Worm (Caenorhabditis elegans) whole organism, L4/young adult: ENCODE measurements around the gene F22E5.7.

Experiments
- W03F9.2 ChIP-seq: fragments of 150-350 bp; optimal IDR thresholded peaks from 2 replicates; lab custom pipeline; 2014; ENCODE audit warnings: missing biosample characterization, missing genetic modification characterization
- dao-5 ChIP-seq: sonication (generic microtip); optimal IDR thresholded peaks from 2 replicates; lab custom pipeline; 2016; ENCODE audit warnings: missing genotype, missing genetic modification characterization, moderate library complexity, missing compliant biosample characterization
- him-1 ChIP-seq: sonication (generic microtip); optimal IDR thresholded peaks from 2 replicates; lab custom pipeline; 2016; ENCODE audit warnings: missing genotype, missing genetic modification reagents, missing genetic modification characterization, missing compliant biosample characterization

DNA sequence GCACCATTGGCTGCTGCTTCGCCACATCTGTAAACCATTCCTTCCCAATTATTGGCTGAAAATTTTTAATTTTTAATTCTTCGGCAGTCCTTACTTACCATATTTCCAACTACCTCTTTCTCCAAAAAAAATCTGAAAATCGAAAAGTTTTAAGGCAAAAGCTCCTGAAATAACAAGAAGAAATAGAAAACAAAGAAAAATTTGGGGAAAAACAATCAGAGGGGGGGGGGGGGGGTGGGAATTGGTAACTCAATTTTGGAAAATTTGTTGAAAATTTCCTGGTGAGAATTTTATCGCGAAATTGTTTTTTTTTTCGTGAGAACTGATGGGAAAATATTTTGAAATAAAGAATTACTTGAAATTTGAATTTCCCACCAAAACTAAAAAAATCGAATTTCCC lies 50.6 kb downstream of the F22E5.7 start, which contains the start of gene set-11:
- TF ChIP-seq dao-5 (tag; lab: Kevin White, UChicago) (no peak), W03F9.2 (tag; lab: Kevin White, UChicago) (no peak), him-1 (tag; lab: Kevin White, UChicago) (no peak)
